Fruit fly (Drosophila melanogaster): Measurements from ENCODE around the gene RanBP3.
A peak's percentile ranks its signal among the peaks of the same experiment; 100 is the strongest.

RanBP3 gene

dm6 chr3R:23722680-23723372 lies 29.8 kb downstream of the RanBP3 start, which contains the start of gene CG10365 (continued):
- TF ChIP-seq yki (optimal IDR thresholded peaks at IDR 0.05) (no peak), repo (GFP tag; optimal IDR thresholded peaks at IDR 0.05) (no peak), Fer1 (GFP tag; optimal IDR thresholded peaks at IDR 0.05) (peak; percentile 89), HHEX (GFP tag; optimal IDR thresholded peaks at IDR 0.05) (peak; percentile 87), CG7745 (tag; optimal IDR thresholded peaks at IDR 0.05) (no peak), Dll (GFP tag; IDR thresholded peaks at IDR 0.05; ENCODE audit: partially characterized antibody) (no peak), CG8478 (optimal IDR thresholded peaks at IDR 0.05) (no peak), grn (GFP tag; optimal IDR thresholded peaks at IDR 0.05) (no peak), NK7.1 (GFP tag; optimal IDR thresholded peaks at IDR 0.05) (no peak), Max (GFP tag; optimal IDR thresholded peaks at IDR 0.05) (no peak), fd3F (GFP tag; optimal IDR thresholded peaks at IDR 0.05) (peak; percentile 90), ac (GFP tag; optimal IDR thresholded peaks at IDR 0.05) (no peak), slou (GFP tag; optimal IDR thresholded peaks at IDR 0.05) (peak; percentile 57), toy (GFP tag; IDR thresholded peaks at IDR 0.05) (no peak), Bdp1 (GFP tag; optimal IDR thresholded peaks at IDR 0.05) (no peak), CG17385 (GFP tag; optimal IDR thresholded peaks at IDR 0.05) (peak; percentile 84), Ets65A (GFP tag) (no peak), lab (GFP tag; optimal IDR thresholded peaks at IDR 0.05) (peak; percentile 92), Dfd (GFP tag; optimal IDR thresholded peaks at IDR 0.05) (no peak), CG18476 (GFP tag; optimal IDR thresholded peaks at IDR 0.05) (peak; percentile 58), ftz-f1 (GFP tag; optimal IDR thresholded peaks at IDR 0.05) (no peak), crc (GFP tag; optimal IDR thresholded peaks at IDR 0.05) (no peak), CG7963 (GFP tag; IDR thresholded peaks at IDR 0.05; ENCODE audit: partially characterized antibody) (no peak), gce (GFP tag; IDR thresholded peaks at IDR 0.05) (peak; percentile 87; the same call in 2 of the 3 replicates), CG5180 (GFP tag; optimal IDR thresholded peaks at IDR 0.05) (peak; percentile 70), onecut (GFP tag; IDR thresholded peaks at IDR 0.05) (peak; percentile 74), CG10431 (GFP tag; optimal IDR thresholded peaks at IDR 0.05) (no peak), pros (GFP tag; optimal IDR thresholded peaks at IDR 0.05) (no peak), CG1529 (GFP tag; optimal IDR thresholded peaks at IDR 0.05) (peak; percentile 17), Gsc (GFP tag; IDR thresholded peaks at IDR 0.05) (no peak), bigmax (GFP tag; optimal IDR thresholded peaks at IDR 0.05) (no peak), Sry-δ (GFP tag; optimal IDR thresholded peaks at IDR 0.05) (no peak), phol (tag; optimal IDR thresholded peaks at IDR 0.05) (peak; percentile 89), sim (GFP tag; IDR thresholded peaks at IDR 0.05) (peak; percentile 64; the same call in 1 of the 2 replicates), CG14860 (GFP tag; IDR thresholded peaks at IDR 0.05; ENCODE audit: partially characterized antibody) (no peak), gro (GFP tag; optimal IDR thresholded peaks at IDR 0.05) (no peak), ap (GFP tag; IDR thresholded peaks at IDR 0.05) (peak; percentile 81), Deaf1 (tag; optimal IDR thresholded peaks at IDR 0.05) (peak; percentile 40), sens (GFP tag) (peak; percentile 57), wor (GFP tag; IDR thresholded peaks at IDR 0.05) (peak; percentile 57), jumu (GFP tag; optimal IDR thresholded peaks at IDR 0.05) (no peak), CG5953 (GFP tag; IDR thresholded peaks at IDR 0.05) (peak; percentile 63; the same call in 1 of the 2 replicates), C15 (GFP tag; IDR thresholded peaks at IDR 0.05) (peak; percentile 62; the same call in 2 of the 3 replicates), Antp (GFP tag; optimal IDR thresholded peaks at IDR 0.05) (no peak), CG2202 (tag; optimal IDR thresholded peaks at IDR 0.05) (no peak), sob (GFP tag; IDR thresholded peaks at IDR 0.05) (peak; percentile 80), Lim3 (GFP tag; IDR thresholded peaks at IDR 0.05) (no peak), CG3407 (GFP tag; optimal IDR thresholded peaks at IDR 0.05) (peak; percentile 54), vvl (GFP tag; IDR thresholded peaks at IDR 0.05) (peak; percentile 93), kni (GFP tag; optimal IDR thresholded peaks at IDR 0.05) (no peak), zen (tag; optimal IDR thresholded peaks at IDR 0.05) (peak; percentile 61), row (GFP tag; IDR thresholded peaks at IDR 0.05) (peak; percentile 91)
